Fruit fly (Drosophila melanogaster): ENCODE data around the gene sloth2.

DNA sequence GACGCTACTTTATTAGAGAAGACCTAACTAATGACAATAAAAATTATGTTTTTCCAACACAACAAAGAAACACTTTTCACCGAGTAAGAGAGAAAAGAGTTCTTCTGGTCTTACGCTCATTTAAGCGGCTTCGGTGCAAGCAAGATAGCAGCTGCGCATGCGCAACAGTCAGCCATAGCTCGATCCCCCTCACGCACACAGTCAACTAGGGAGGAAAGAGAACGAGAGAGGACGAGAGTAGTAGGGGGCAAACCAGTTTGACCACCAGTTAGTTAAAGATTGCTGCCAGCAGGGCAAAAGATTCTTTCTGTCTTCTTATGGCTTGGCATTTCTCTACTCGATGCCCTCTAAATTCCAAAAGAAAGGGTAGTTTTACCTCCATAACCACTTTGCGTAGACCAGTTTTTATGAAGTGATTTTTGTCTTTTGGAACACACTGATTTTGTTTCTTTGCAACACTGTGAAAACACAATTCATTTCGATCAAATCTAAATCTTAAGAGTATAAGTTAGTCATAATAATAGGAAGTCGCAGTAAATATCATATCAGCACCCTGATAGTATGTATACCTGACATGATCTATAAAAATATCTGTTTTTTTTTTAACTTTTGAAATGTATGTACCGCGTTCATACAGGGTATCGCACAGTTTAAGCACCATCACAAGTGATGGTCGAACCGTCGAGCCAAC is 10.6 kb upstream of the sloth2 start:
- TF ChIP-seq topi (GFP tag; optimal IDR thresholded peaks at IDR 0.05) (no peak), vri (GFP tag; optimal IDR thresholded peaks at IDR 0.05) (no peak), Eip78C (GFP tag) (peak; percentile 81), Blimp-1 (GFP tag; optimal IDR thresholded peaks at IDR 0.05) (no peak)
